Worm (Caenorhabditis elegans): ENCODE data around the gene K09E4.3.
A peak's percentile ranks its signal among the peaks of the same experiment; 100 is the strongest.

K09E4.3 gene

ce11 chrII:14126841-14127240, at the start of gene K09E4.3:
Gene K09E4.3 (minus strand): TSS chrII:14126941.
- TF ChIP-seq grh-1 (GFP tag; IDR thresholded peaks at IDR 0.05) = no peak
- TF ChIP-seq elt-3 (tag; optimal IDR thresholded peaks at IDR 0.05) = no peak
- no peak for TF ChIP-seq pqm-1 (tag; optimal IDR thresholded peaks at IDR 0.05)
- TF ChIP-seq nhr-90 (tag; optimal IDR thresholded peaks at IDR 0.05; ENCODE audit: poor library complexity) = no peak
- no peak for TF ChIP-seq nhr-237 (tag; optimal IDR thresholded peaks at IDR 0.05)
- TF ChIP-seq unc-130 (tag; optimal IDR thresholded peaks at IDR 0.05) = no peak
- no peak for TF ChIP-seq ceh-90 (tag; optimal IDR thresholded peaks at IDR 0.05)
- no peak for TF ChIP-seq nhr-77 (tag; optimal IDR thresholded peaks at IDR 0.05)
- TF ChIP-seq lin-14 (GFP tag; optimal IDR thresholded peaks at IDR 0.05) = no peak
- TF ChIP-seq fkh-4 (tag; optimal IDR thresholded peaks at IDR 0.05; ENCODE audit: borderline replicate concordance) = no peak
- no peak for TF ChIP-seq isw-1 (GFP tag; IDR thresholded peaks at IDR 0.05)
- TF ChIP-seq Y116A8C.19 (tag; optimal IDR thresholded peaks at IDR 0.05; ENCODE audit: borderline replicate concordance) = no peak

ce11 chrII:14175099-14175498, 48.4 kb upstream of the K09E4.3 start, which contains the start of gene Y48B6A.5:
Gene Y48B6A.5 (minus strand): TSS chrII:14175199.
- no peak for TF ChIP-seq unc-30 (tag; optimal IDR thresholded peaks at IDR 0.05)

- TF ChIP-seq F16B12.6 (tag; optimal IDR thresholded peaks at IDR 0.05) (no peak), ets-5 (GFP tag; IDR thresholded peaks at IDR 0.05) (no peak), lin-35 (GFP tag; optimal IDR thresholded peaks at IDR 0.05) (no peak), nhr-90 (tag; optimal IDR thresholded peaks at IDR 0.05; ENCODE audit: poor library complexity) (no peak), fos-1 (tag; optimal IDR thresholded peaks at IDR 0.05) (no peak), sup-37 (GFP tag; optimal IDR thresholded peaks at IDR 0.05) (no peak), swsn-7 (tag; optimal IDR thresholded peaks at IDR 0.05) (no peak), efl-1 (optimal IDR thresholded peaks at IDR 0.05) (no peak), efl-1 (GFP tag; optimal IDR thresholded peaks at IDR 0.05 in 1 of 2) (peak in 1 of 2 experiments; percentile 67)
These were observed 46.4 kb upstream of the K09E4.3 start for ce11 chrII:14173176-14173575.

- TF ChIP-seq C16A3.4 (tag; optimal IDR thresholded peaks at IDR 0.05) = no peak
- TF ChIP-seq F16B12.6 (tag; optimal IDR thresholded peaks at IDR 0.05) = no peak
- no peak for TF ChIP-seq C34B4.2 (tag; optimal IDR thresholded peaks at IDR 0.05)
- no peak for TF ChIP-seq ceh-88 (GFP tag; IDR thresholded peaks at IDR 0.05)
- TF ChIP-seq nhr-11 (tag; optimal IDR thresholded peaks at IDR 0.05) = no peak
- TF ChIP-seq mab-9 (GFP tag; IDR thresholded peaks at IDR 0.05) = no peak
- TF ChIP-seq swsn-7 (tag; optimal IDR thresholded peaks at IDR 0.05) = no peak
- no peak for TF ChIP-seq lir-3 (tag; optimal IDR thresholded peaks at IDR 0.05; ENCODE audit: poor library complexity)
- TF ChIP-seq nhr-76 (tag; optimal IDR thresholded peaks at IDR 0.05) = no peak
- TF ChIP-seq fkh-8 (tag; optimal IDR thresholded peaks at IDR 0.05) = no peak
- TF ChIP-seq hlh-17 (GFP tag; optimal IDR thresholded peaks at IDR 0.05; ENCODE audit: borderline replicate concordance) = no peak
- TF ChIP-seq vab-15 (tag; optimal IDR thresholded peaks at IDR 0.05) = no peak
- TF ChIP-seq nhr-20 (tag; optimal IDR thresholded peaks at IDR 0.05) = no peak
- TF ChIP-seq efl-1 (optimal IDR thresholded peaks at IDR 0.05) = no peak
- TF ChIP-seq efl-1 (GFP tag; optimal IDR thresholded peaks at IDR 0.05 in 1 of 2) = no peak
- no peak for TF ChIP-seq pax-3 (tag; optimal IDR thresholded peaks at IDR 0.05)
- TF ChIP-seq unc-130 (tag; optimal IDR thresholded peaks at IDR 0.05) = no peak
These were observed 44.8 kb upstream of the K09E4.3 start, which contains the start of gene eat-2 for ce11 chrII:14171558-14171957. Gene eat-2 (minus strand): TSS chrII:14171658.

- no peak for TF ChIP-seq lir-3 (tag; optimal IDR thresholded peaks at IDR 0.05; ENCODE audit: poor library complexity)
- no peak for TF ChIP-seq skn-1 (tag; optimal IDR thresholded peaks at IDR 0.05)
- TF ChIP-seq dsc-1 (tag; optimal IDR thresholded peaks at IDR 0.05) = no peak
- TF ChIP-seq egl-13 (tag; optimal IDR thresholded peaks at IDR 0.05) = no peak
These were observed 38.7 kb upstream of the K09E4.3 start for ce11 chrII:14165430-14165929.
